Worm (Caenorhabditis elegans) whole organism, L4/young adult: ENCODE results near the gene ech-5.

Experiments
- W03F9.2 ChIP-seq: fragments of 150-350 bp; optimal IDR thresholded peaks from 2 replicates; lab custom pipeline; 2014; ENCODE audit warnings: missing biosample characterization, missing genetic modification characterization
- dao-5 ChIP-seq: sonication (generic microtip); optimal IDR thresholded peaks from 2 replicates; lab custom pipeline; 2016; ENCODE audit warnings: missing genotype, missing genetic modification characterization, moderate library complexity, missing compliant biosample characterization
- him-1 ChIP-seq: sonication (generic microtip); optimal IDR thresholded peaks from 2 replicates; lab custom pipeline; 2016; ENCODE audit warnings: missing genotype, missing genetic modification reagents, missing genetic modification characterization, missing compliant biosample characterization

ech-5 gene

DNA sequence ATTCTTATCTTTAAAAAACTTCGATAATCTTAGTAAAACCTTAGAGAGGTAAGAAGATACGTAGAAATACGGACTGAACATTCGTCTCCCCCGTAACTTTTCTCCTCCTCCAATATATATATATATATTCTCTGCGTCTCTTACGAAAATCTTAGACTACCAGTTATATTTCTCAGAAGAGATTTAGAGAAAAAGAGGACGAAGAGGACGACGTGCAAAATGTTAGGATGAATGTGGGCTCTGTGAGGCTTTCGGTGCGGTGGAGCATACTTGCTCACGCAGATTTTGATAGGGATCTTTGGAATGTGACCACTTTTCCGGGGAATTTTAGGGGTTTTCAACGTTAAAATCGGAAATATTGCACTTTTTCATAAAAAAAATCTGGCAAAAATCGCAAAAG lies 31.6 kb downstream of the ech-5 start:
- TF ChIP-seq dao-5 (tag; lab: Kevin White, UChicago) (no peak), W03F9.2 (tag; lab: Kevin White, UChicago) (no peak), him-1 (tag; lab: Kevin White, UChicago) (no peak)

- no peak for TF ChIP-seq dao-5 (tag; lab: Kevin White, UChicago)
- no peak for TF ChIP-seq W03F9.2 (tag; lab: Kevin White, UChicago)
Observed at ce11 chrIV:829107-829506, 32.3 kb downstream of the ech-5 start.

ce11 chrIV:829691-830090 lies 32.9 kb downstream of the ech-5 start:
- no peak for TF ChIP-seq dao-5 (tag; lab: Kevin White, UChicago)
- TF ChIP-seq W03F9.2 (tag; lab: Kevin White, UChicago) = no peak
- no peak for TF ChIP-seq him-1 (tag; lab: Kevin White, UChicago)

DNA sequence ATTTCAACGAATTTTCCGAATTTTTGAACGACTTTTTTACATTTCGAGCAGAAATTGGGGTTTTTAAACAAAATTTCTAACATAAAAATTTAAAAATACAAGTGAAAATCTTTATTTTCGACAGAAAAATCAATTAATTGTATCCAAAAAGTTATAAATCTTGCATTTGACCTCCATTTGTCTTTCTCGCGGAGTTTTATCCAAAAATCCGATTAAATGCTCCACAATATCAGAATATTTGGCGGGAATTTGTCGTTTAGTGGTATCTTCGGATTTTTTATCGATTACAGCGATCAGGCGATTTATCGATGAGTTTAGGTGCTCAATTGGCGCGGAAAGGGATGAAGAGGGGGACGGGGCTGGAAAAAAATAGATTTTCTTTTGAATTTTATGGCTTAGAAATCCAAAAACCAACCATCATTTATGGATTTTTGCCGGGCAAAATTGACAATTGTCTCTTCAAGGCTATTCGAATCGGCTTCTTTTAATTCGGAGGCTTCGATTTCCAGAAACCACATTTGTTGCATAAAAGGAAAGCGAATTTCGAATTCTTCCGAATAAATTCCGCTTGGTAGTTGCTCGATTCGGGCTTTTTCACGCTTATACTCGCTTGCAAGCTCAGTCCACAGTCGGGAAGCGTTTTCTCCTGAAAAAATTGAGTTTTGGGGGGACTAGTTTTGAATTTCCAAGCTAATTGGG lies 33.6 kb downstream of the ech-5 start:
- TF ChIP-seq him-1 (tag; lab: Kevin White, UChicago) (no peak), dao-5 (tag; lab: Kevin White, UChicago) (no peak), W03F9.2 (tag; lab: Kevin White, UChicago) (no peak)

- no peak for TF ChIP-seq W03F9.2 (tag; lab: Kevin White, UChicago)
- no peak for TF ChIP-seq him-1 (tag; lab: Kevin White, UChicago)
- no peak for TF ChIP-seq dao-5 (tag; lab: Kevin White, UChicago)
Observed at ce11 chrIV:831796-832486, 35.1 kb downstream of the ech-5 start, which contains the start of the genes madf-1 and Y55F3BR.10. madf-1 (minus strand) TSS chrIV:831896. Y55F3BR.10 (plus strand) TSS chrIV:832436.

DNA sequence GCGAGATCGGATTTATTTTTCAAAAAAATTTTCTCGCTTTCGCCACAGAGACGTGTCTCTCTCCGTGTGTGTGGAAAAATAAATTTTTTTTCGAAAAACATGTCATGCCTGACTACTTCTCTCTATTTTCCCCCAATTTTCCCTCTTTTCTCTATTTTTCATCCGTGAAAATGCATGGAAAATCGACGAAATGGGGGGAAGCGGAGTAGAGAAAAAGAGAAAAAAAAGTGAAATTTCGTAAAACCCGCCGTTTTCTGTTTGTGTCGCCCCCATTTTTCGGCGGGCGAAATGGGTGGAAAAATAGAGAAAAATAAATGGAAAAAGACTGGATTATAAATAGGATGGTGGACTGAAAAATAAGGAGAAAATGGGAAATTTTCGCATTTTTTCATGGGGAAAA lies 36.7 kb downstream of the ech-5 start:
- TF ChIP-seq him-1 (tag; lab: Kevin White, UChicago) = no peak
- TF ChIP-seq W03F9.2 (tag; lab: Kevin White, UChicago) = no peak
- no peak for TF ChIP-seq dao-5 (tag; lab: Kevin White, UChicago)

- TF ChIP-seq W03F9.2 (tag; lab: Kevin White, UChicago) = no peak
- no peak for TF ChIP-seq him-1 (tag; lab: Kevin White, UChicago)
- TF ChIP-seq dao-5 (tag; lab: Kevin White, UChicago) = no peak
Observed at ce11 chrIV:842095-842494, 45.3 kb downstream of the ech-5 start, which contains the start of gene Y55F3BR.6. Y55F3BR.6 (minus strand) TSS chrIV:842126.

ce11 chrIV:842630-843029 lies 45.8 kb downstream of the ech-5 start:
- TF ChIP-seq him-1 (tag; lab: Kevin White, UChicago) = no peak
- TF ChIP-seq dao-5 (tag; lab: Kevin White, UChicago) = peak; percentile 57
- TF ChIP-seq W03F9.2 (tag; lab: Kevin White, UChicago) = no peak

DNA sequence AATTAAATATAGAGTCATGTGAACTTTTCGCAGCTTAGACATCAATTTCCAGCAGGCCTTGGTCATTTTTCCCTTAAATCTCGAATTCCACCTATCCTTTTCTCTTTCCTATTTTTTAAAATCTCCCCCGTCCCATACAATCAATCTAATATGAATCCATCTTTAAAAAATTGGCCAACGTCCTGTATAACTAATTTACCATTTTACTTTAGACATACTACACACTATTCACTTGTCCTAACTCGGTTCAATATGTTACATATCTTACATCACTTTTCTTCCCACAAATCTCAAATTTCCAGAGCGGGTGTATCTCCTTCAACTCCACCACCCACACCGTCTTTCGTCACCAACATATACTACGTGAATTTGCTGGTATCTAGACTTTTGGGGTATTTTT lies 48.4 kb downstream of the ech-5 start, which contains the start of gene lgc-33:
Gene lgc-33, plus strand, starts transcription at position 301 of the 400 bp plus-strand sequence.
- TF ChIP-seq him-1 (tag; lab: Kevin White, UChicago) (no peak), W03F9.2 (tag; lab: Kevin White, UChicago) (no peak), dao-5 (tag; lab: Kevin White, UChicago) (no peak)

DNA sequence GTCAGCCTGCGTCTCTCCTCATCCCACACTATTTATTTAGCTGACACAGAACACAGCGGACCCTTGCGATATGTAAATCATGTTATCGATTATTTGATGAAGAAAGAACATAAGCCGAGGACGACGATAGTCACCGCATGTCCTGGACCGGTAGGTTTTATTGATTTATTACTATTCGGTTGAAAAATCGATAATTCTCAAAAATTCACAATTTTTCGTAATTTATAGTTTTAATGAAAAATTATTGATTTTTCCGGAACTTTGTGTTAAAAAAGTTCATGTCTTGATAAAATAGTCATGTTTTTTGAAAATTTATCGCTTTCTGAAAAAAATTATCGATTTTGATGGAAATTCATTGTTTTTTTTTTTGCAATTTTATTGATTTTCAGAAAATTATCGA lies 51.4 kb downstream of the ech-5 start:
- no peak for TF ChIP-seq dao-5 (tag; lab: Kevin White, UChicago)
- TF ChIP-seq W03F9.2 (tag; lab: Kevin White, UChicago) = no peak
- TF ChIP-seq him-1 (tag; lab: Kevin White, UChicago) = no peak
